Worm (Caenorhabditis elegans) whole organism, young adult: ENCODE results near the gene C40H1.9.

Experiments used
- C06A6.2 ChIP-seq: fragments of 200-800 bp; sonication (Bioruptor generic); conservative IDR thresholded peaks from 2 replicates; pipeline ENCODE4 v1.3.6; 2022; ENCODE audit warnings: missing genetic modification characterization, missing compliant biosample characterization
- F52B5.7 ChIP-seq: sonication (generic microtip); optimal IDR thresholded peaks from 2 replicates; lab custom pipeline; 2016; ENCODE audit warnings: mild to moderate bottlenecking, missing genetic modification characterization, missing compliant biosample characterization
- T07F8.4 ChIP-seq: sonication (generic microtip); optimal IDR thresholded peaks from 2 replicates; lab custom pipeline; 2016; ENCODE audit warnings: mild to moderate bottlenecking, missing genetic modification characterization, moderate library complexity, missing compliant biosample characterization
- Y67H2A.10 ChIP-seq: fragments of 200-800 bp; sonication (Bioruptor generic); conservative IDR thresholded peaks from 2 replicates; pipeline ENCODE4 v1.3.6; 2022; ENCODE audit warnings: missing genetic modification reagents, missing genetic modification characterization, missing compliant biosample characterization
- ama-1 ChIP-seq, 3 experiments: fragments of 150-350 bp in 1 of 3; sonication (generic microtip) in 2 of 3; optimal IDR thresholded peaks; 2 replicates each; lab custom pipeline; 2014 to 2018; ENCODE audit warnings: missing biosample characterization in 2 of 3, missing genetic modification characterization in 2 of 3, missing genetic modification reagents in 2 of 3
- ekl-4 ChIP-seq: fragments of 200-800 bp; sonication (Bioruptor generic); IDR thresholded peaks from 2 replicates; pipeline ENCODE4 v1.3.6; 2022; ENCODE audit warnings: missing genetic modification reagents, missing genetic modification characterization, missing compliant biosample characterization
- hsf-1 ChIP-seq: fragments of 200-800 bp; sonication (Bioruptor generic); IDR thresholded peaks from 2 replicates; pipeline ENCODE4 v1.3.6; 2022; ENCODE audit warnings: missing genetic modification reagents, missing genetic modification characterization, missing compliant biosample characterization
- unc-130 ChIP-seq: sonication (generic microtip); optimal IDR thresholded peaks from 2 replicates; lab custom pipeline; 2016; ENCODE audit warnings: missing genetic modification reagents, missing genetic modification characterization, missing compliant biosample characterization

DNA sequence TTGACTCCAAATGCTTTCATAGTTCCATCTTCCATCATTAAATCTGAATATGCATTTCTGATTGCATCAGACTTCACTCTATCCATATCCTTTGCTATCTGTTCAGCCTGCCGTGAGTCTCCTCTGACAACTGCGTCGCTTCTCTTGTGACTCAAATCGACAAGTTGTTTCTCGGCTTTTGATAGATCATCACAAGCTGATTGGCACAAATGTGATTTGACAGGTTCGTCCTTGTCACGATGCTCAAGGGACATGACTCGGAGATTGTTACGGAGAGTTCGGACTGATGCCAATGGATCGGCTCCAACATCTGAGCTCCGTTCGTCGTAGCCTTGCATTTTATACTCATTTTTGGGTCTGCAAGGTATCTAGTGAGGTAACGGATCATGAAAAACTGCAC, 9.0 kb downstream of the C40H1.9 start:
- TF ChIP-seq C06A6.2 (no peak), ama-1 (optimal IDR thresholded peaks at IDR 0.05; lab: Kevin White, UChicago) (no peak), ama-1 (GFP tag; optimal IDR thresholded peaks at IDR 0.05; lab: Kevin White, UChicago) (no peak), unc-130 (GFP tag; lab: Kevin White, UChicago) (no peak), T07F8.4 (tag; lab: Kevin White, UChicago) (no peak), F52B5.7 (no peak), Y67H2A.10 (GFP tag; lab: Robert Waterston, UW) (no peak), ekl-4 (GFP tag; lab: Robert Waterston, UW) (no peak), hsf-1 (GFP tag; lab: Robert Waterston, UW) (no peak)
